Fruit fly (Drosophila melanogaster) Kc167 (cell line): ENCODE measurements around the gene EMC5.

Experiments
- Myc ChIP-seq: fragments of >200 bp; optimal IDR thresholded peaks from 2 replicates; lab custom pipeline; 2017; ENCODE audit warnings: missing external identifiers
- Sin3A ChIP-seq: fragments of >200 bp; optimal IDR thresholded peaks from 2 replicates; lab custom pipeline; 2018; ENCODE audit warnings: missing external identifiers
- h ChIP-seq: fragments of >200 bp; optimal IDR thresholded peaks from 3 replicates; lab custom pipeline; 2018; ENCODE audit warnings: missing external identifiers
- insv ChIP-seq: fragments of >200 bp; optimal IDR thresholded peaks from 3 replicates; lab custom pipeline; 2018; ENCODE audit warnings: missing external identifiers
- psq ChIP-seq: fragments of >200 bp; optimal IDR thresholded peaks from 2 replicates; lab custom pipeline; 2017; ENCODE audit warnings: missing external identifiers
- ttk ChIP-seq: sonication (Bioruptor generic); optimal IDR thresholded peaks from 2 replicates; lab custom pipeline; 2017; ENCODE audit warnings: missing external identifiers

EMC5 gene

DNA sequence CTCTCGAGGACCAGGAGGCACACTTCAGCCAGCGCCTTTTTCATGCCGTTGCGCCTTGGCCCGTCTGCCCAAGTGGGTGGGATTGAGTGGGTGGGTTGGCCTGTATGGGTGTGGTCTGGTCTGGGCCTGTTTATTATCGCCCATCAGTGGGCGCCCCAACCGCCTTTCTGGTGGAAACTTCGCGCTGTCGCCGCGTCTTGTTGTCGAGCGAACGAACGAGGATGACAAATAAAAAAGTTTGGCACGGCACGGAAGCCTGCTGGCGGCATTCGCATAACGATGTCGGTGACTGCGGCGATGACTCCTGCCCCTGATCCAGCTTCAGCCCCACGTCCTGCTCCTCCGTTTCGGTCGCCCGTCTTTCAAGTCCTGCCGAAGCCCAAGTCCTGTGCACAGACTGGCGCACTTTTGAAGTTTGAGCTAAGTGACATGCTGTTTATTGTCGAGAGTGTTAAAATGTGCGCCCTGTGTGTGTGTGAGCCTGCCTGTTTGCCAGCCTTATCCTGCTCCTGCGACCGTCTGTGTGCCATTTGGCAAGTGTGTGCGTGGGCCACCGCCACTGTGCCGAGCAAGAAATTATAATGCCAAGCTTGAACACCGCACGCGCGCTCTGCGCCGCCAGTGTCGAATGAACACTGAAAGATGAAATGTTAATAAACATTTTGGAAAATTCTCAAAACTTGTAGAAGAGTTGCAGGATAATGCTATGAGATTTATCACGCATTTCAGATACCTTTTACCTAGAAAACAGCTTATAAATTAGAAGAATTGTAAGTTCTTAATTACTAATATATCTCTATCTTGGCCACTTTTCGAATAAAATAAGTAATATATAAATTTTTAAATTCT, 26.7 kb downstream of the EMC5 start:
- no peak for TF ChIP-seq Sin3A (lab: Kevin White, UChicago)
- TF ChIP-seq insv (lab: Kevin White, UChicago) = no peak
- no peak for TF ChIP-seq Myc (lab: Kevin White, UChicago)
- TF ChIP-seq psq (lab: Kevin White, UChicago) = no peak
- no peak for TF ChIP-seq ttk
- no peak for TF ChIP-seq h

- TF ChIP-seq Myc (lab: Kevin White, UChicago) (no peak), ttk (no peak), insv (lab: Kevin White, UChicago) (no peak), h (no peak), psq (lab: Kevin White, UChicago) (no peak), Sin3A (lab: Kevin White, UChicago) (no peak)
Observed at dm6 chr2L:19014881-19015366, 27.4 kb downstream of the EMC5 start.

dm6 chr2L:19015628-19016027, 28.1 kb downstream of the EMC5 start:
- TF ChIP-seq insv (lab: Kevin White, UChicago) (no peak), Myc (lab: Kevin White, UChicago) (no peak), psq (lab: Kevin White, UChicago) (no peak), Sin3A (lab: Kevin White, UChicago) (no peak), h (no peak), ttk (no peak)

dm6 chr2L:19017060-19017459, 29.6 kb downstream of the EMC5 start:
- TF ChIP-seq psq (lab: Kevin White, UChicago) (no peak), Myc (lab: Kevin White, UChicago) (no peak), Sin3A (lab: Kevin White, UChicago) (no peak), ttk (no peak), insv (lab: Kevin White, UChicago) (no peak), h (no peak)

DNA sequence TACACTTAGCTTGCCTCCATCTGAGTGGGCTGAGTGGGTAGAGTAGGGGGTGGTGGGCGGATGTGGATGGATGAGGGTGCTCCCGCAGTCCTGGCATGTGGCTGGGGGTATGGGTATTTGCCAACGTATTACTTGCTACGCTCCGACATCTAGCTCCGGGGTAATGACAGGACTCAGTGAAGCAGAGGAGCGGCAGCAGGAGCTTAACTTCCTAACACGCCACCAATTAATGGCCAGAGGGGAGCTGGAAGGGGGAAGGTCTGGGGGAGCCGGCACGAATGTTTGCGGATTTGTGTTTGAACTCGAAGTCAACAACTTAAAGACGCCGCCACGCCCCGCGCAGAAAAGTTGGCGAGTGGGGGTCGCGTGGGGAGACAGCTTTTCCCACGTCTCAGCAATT, 30.8 kb downstream of the EMC5 start:
- TF ChIP-seq ttk (no peak), Myc (lab: Kevin White, UChicago) (no peak), Sin3A (lab: Kevin White, UChicago) (no peak), psq (lab: Kevin White, UChicago) (no peak), h (no peak), insv (lab: Kevin White, UChicago) (no peak)

dm6 chr2L:19019160-19019592, 31.7 kb downstream of the EMC5 start:
- no peak for TF ChIP-seq ttk
- TF ChIP-seq psq (lab: Kevin White, UChicago) = no peak
- TF ChIP-seq Myc (lab: Kevin White, UChicago) = no peak
- no peak for TF ChIP-seq Sin3A (lab: Kevin White, UChicago)
- no peak for TF ChIP-seq h
- TF ChIP-seq insv (lab: Kevin White, UChicago) = no peak

dm6 chr2L:19019640-19020039, 32.1 kb downstream of the EMC5 start:
- no peak for TF ChIP-seq psq (lab: Kevin White, UChicago)
- TF ChIP-seq insv (lab: Kevin White, UChicago) = no peak
- TF ChIP-seq Myc (lab: Kevin White, UChicago) = no peak
- TF ChIP-seq Sin3A (lab: Kevin White, UChicago) = no peak

DNA sequence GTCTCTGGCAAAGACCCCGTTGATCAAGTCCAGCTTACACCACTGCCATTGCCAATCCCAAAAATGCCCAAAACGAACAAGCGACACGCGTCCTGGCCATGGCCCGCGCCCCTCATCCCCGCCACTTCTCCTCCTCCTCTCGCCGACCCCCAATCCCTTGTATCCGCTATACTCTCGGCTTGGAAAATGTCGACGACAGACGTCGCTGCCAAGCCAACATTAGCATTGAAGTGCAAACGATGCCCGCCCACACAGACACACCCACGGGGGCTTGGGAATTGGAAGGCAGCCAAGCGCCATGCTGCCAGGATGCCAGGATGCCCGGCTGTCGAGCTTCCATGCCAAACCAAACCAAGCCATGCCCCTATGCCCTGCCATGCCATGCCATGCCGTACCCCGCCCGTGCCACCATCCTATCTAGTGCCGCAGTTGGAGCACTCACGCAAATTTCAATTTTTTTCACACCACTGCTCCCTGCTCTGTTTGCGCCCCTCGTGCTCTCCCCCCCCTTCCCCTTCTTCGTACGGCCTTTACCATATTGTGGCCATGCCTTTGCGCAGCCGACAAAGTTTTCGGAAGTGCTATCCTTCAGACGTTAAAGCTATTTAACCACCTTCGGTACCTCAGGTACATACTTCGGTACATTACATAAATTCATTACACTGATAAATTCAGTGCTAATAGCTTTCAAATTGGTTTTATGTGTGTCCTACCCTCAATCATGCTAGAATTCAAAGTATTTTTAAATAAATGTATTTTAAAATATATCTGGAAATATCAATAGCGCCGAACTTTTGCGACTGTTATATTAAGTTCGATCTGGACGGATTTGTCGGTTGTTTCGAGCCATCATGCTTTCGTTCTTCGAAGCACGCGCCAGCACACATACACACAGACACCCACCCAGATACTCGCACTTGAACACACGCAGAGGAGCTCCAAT, 34.0 kb downstream of the EMC5 start:
- TF ChIP-seq Myc (lab: Kevin White, UChicago) = no peak
- TF ChIP-seq ttk = no peak
- TF ChIP-seq h = no peak
- no peak for TF ChIP-seq psq (lab: Kevin White, UChicago)
- no peak for TF ChIP-seq insv (lab: Kevin White, UChicago)
- no peak for TF ChIP-seq Sin3A (lab: Kevin White, UChicago)

- TF ChIP-seq Sin3A (lab: Kevin White, UChicago) = no peak
- no peak for TF ChIP-seq psq (lab: Kevin White, UChicago)
- no peak for TF ChIP-seq ttk
- no peak for TF ChIP-seq insv (lab: Kevin White, UChicago)
- TF ChIP-seq Myc (lab: Kevin White, UChicago) = no peak
- no peak for TF ChIP-seq h
Observed at dm6 chr2L:19022221-19022516, 34.7 kb downstream of the EMC5 start, which contains the start of gene CG15172. TSS of gene CG15172 (plus strand) at chr2L:19022417.

- TF ChIP-seq ttk = no peak
- TF ChIP-seq psq (lab: Kevin White, UChicago) = no peak
- TF ChIP-seq Sin3A (lab: Kevin White, UChicago) = no peak
- no peak for TF ChIP-seq Myc (lab: Kevin White, UChicago)
- no peak for TF ChIP-seq h
- no peak for TF ChIP-seq insv (lab: Kevin White, UChicago)
Observed at dm6 chr2L:19023972-19024743, 36.7 kb downstream of the EMC5 start.

dm6 chr2L:19024744-19025059, 37.2 kb downstream of the EMC5 start:
- TF ChIP-seq h (no peak), insv (lab: Kevin White, UChicago) (no peak), Myc (lab: Kevin White, UChicago) (no peak), Sin3A (lab: Kevin White, UChicago) (no peak), ttk (no peak), psq (lab: Kevin White, UChicago) (no peak)
